Worm (Caenorhabditis elegans) whole organism, L3 larva: Measurements from ENCODE around the gene srbc-55.

Source experiments
- aly-2 ChIP-seq: fragments of 150-350 bp; optimal IDR thresholded peaks from 2 replicates; lab custom pipeline; 2014; ENCODE audit warnings: missing biosample characterization, missing genetic modification characterization
- egl-27 ChIP-seq: sonication (generic microtip); optimal IDR thresholded peaks from 4 replicates; lab custom pipeline; 2017; ENCODE audit warnings: missing biosample characterization, missing genetic modification reagents, missing genetic modification characterization
- elt-2 ChIP-seq: sonication (generic microtip); optimal IDR thresholded peaks from 2 replicates; lab custom pipeline; 2016; ENCODE audit warnings: missing genetic modification reagents, mild to moderate bottlenecking, missing genetic modification characterization, missing compliant biosample characterization
- jun-1 ChIP-seq: fragments of 150-350 bp; optimal IDR thresholded peaks from 2 replicates; lab custom pipeline; 2014; ENCODE audit warnings: missing biosample characterization, missing genetic modification reagents, missing genetic modification characterization
- nhr-12 ChIP-seq: fragments of 150-350 bp; optimal IDR thresholded peaks from 2 replicates; lab custom pipeline; 2014; ENCODE audit warnings: missing biosample characterization, missing genetic modification characterization
- nhr-28 ChIP-seq: fragments of 150-350 bp; optimal IDR thresholded peaks from 2 replicates; lab custom pipeline; 2014; ENCODE audit warnings: missing biosample characterization, missing genetic modification characterization
- nhr-77 ChIP-seq: fragments of 150-350 bp; optimal IDR thresholded peaks from 2 replicates; lab custom pipeline; 2014; ENCODE audit warnings: missing biosample characterization, missing genetic modification characterization
- pha-4 ChIP-seq: fragments of 150-350 bp; optimal IDR thresholded peaks from 2 replicates; lab custom pipeline; 2014; ENCODE audit warnings: missing biosample characterization, missing genetic modification reagents, missing genetic modification characterization
- snpc-4 ChIP-seq: fragments of 150-350 bp; optimal IDR thresholded peaks from 2 replicates; lab custom pipeline; 2014; ENCODE audit warnings: missing biosample characterization, missing genetic modification characterization
- unc-62 ChIP-seq: fragments of 150-350 bp; sonication (generic microtip); optimal IDR thresholded peaks from 4 replicates; lab custom pipeline; 2014; ENCODE audit warnings: missing biosample characterization, missing genetic modification reagents, missing genetic modification characterization
- ztf-11 ChIP-seq: fragments of 150-350 bp; optimal IDR thresholded peaks from 2 replicates; lab custom pipeline; 2014; ENCODE audit warnings: missing biosample characterization, missing genetic modification characterization
- ztf-4 ChIP-seq: fragments of 150-350 bp; optimal IDR thresholded peaks from 2 replicates; lab custom pipeline; 2014; ENCODE audit warnings: missing biosample characterization, missing genetic modification characterization

DNA sequence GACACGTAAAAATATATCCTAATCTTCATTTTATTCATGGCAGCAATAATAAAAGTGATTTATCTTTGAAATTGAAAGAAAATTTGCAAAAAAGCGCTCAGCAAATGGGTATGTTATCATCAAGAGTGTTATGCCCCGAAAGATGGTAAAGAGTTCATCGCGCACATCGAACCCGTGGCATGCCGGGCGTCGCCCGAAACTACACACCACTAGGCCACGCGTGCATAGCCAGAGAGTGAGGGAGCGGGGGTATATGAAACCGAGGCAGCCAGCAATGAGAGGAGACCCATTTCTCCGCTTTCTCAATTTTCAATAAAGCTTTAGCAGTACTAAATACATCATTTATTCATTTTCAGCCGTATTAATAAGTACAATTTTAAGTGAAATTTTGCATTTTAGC, 44.0 kb upstream of the srbc-55 start:
- TF ChIP-seq nhr-28 (tag; lab: Kevin White, UChicago) (no peak), unc-62 (no peak), jun-1 (peak; percentile 52), ztf-4 (tag; lab: Kevin White, UChicago) (peak; percentile 36), egl-27 (no peak), aly-2 (tag; lab: Kevin White, UChicago) (no peak), snpc-4 (tag; lab: Kevin White, UChicago) (peak; percentile 35), elt-2 (tag; lab: Kevin White, UChicago) (peak; percentile 69), ztf-11 (tag; lab: Kevin White, UChicago) (no peak), pha-4 (tag; lab: Kevin White, UChicago) (no peak), nhr-12 (no peak), nhr-77 (tag; lab: Kevin White, UChicago) (peak; percentile 45)
